Worm (Caenorhabditis elegans) whole organism, L3 larva: ENCODE results near the gene cutl-27.

ENCODE experiments used
- ama-1 ChIP-seq: fragments of 150-350 bp; optimal IDR thresholded peaks from 2 replicates; lab custom pipeline; 2018
- ceh-9 ChIP-seq: sonication (generic microtip); optimal IDR thresholded peaks from 2 replicates; lab custom pipeline; 2018; ENCODE audit warnings: missing biosample characterization, missing genetic modification characterization
- egl-27 ChIP-seq: sonication (generic microtip); optimal IDR thresholded peaks from 4 replicates; lab custom pipeline; 2017; ENCODE audit warnings: missing biosample characterization, missing genetic modification reagents, missing genetic modification characterization
- elt-1 ChIP-seq: fragments of 150-350 bp; optimal IDR thresholded peaks from 2 replicates; lab custom pipeline; 2014; ENCODE audit warnings: missing biosample characterization, missing genetic modification characterization
- jun-1 ChIP-seq: fragments of 150-350 bp; optimal IDR thresholded peaks from 2 replicates; lab custom pipeline; 2014; ENCODE audit warnings: missing biosample characterization, missing genetic modification reagents, missing genetic modification characterization
- lin-15B ChIP-seq: fragments of 150-350 bp; optimal IDR thresholded peaks from 2 replicates; lab custom pipeline; 2014; ENCODE audit warnings: missing biosample characterization, missing genetic modification characterization
- lin-39 ChIP-seq: fragments of 150-350 bp; optimal IDR thresholded peaks from 2 replicates; lab custom pipeline; 2018; ENCODE audit warnings: missing biosample characterization, missing genetic modification reagents, missing genetic modification characterization
- lsy-12 ChIP-seq: sonication (generic microtip); optimal IDR thresholded peaks from 2 replicates; lab custom pipeline; 2016; ENCODE audit warnings: mild to moderate bottlenecking, missing genetic modification characterization, missing compliant biosample characterization
- nhr-12 ChIP-seq: fragments of 150-350 bp; optimal IDR thresholded peaks from 2 replicates; lab custom pipeline; 2014; ENCODE audit warnings: missing biosample characterization, missing genetic modification characterization
- nhr-237 ChIP-seq: fragments of 150-350 bp; optimal IDR thresholded peaks from 2 replicates; lab custom pipeline; 2014; ENCODE audit warnings: missing biosample characterization, missing genetic modification characterization
- nhr-77 ChIP-seq: fragments of 150-350 bp; optimal IDR thresholded peaks from 2 replicates; lab custom pipeline; 2014; ENCODE audit warnings: missing biosample characterization, missing genetic modification characterization
- pqm-1 ChIP-seq: fragments of 150-350 bp; optimal IDR thresholded peaks from 2 replicates; lab custom pipeline; 2017; ENCODE audit warnings: missing biosample characterization, missing genetic modification characterization, inconsistent platforms
- skn-1 ChIP-seq: fragments of 150-350 bp; optimal IDR thresholded peaks from 2 replicates; lab custom pipeline; 2014; ENCODE audit warnings: missing biosample characterization, missing genetic modification characterization
- ztf-11 ChIP-seq: fragments of 150-350 bp; optimal IDR thresholded peaks from 2 replicates; lab custom pipeline; 2014; ENCODE audit warnings: missing biosample characterization, missing genetic modification characterization

ce11 chrIV:11871083-11871482 is 7.3 kb upstream of the cutl-27 start:
- TF ChIP-seq ztf-11 (tag; lab: Kevin White, UChicago) (no peak), ceh-9 (tag; lab: Kevin White, UChicago) (no peak), jun-1 (tag; lab: Kevin White, UChicago) (no peak), lin-39 (peak; percentile 31), pqm-1 (tag; lab: Kevin White, UChicago) (no peak), nhr-12 (tag; lab: Kevin White, UChicago) (no peak), nhr-77 (tag; lab: Kevin White, UChicago) (no peak), elt-1 (tag; lab: Kevin White, UChicago) (no peak), lsy-12 (tag; lab: Kevin White, UChicago) (no peak), lin-15B (peak; percentile 25), nhr-237 (tag; lab: Kevin White, UChicago) (no peak), egl-27 (no peak), skn-1 (tag; lab: Kevin White, UChicago) (no peak), ama-1 (lab: Kevin White, UChicago) (no peak)
